Worm (Caenorhabditis elegans) whole organism, L1 larva: ENCODE results near the gene clec-183.

Experiments used
- ama-1 ChIP-seq: fragments of 150-350 bp; optimal IDR thresholded peaks from 2 replicates; lab custom pipeline; 2014
- nhr-47 ChIP-seq: sonication (generic microtip); optimal IDR thresholded peaks from 2 replicates; lab custom pipeline; 2016; ENCODE audit warnings: mild to moderate bottlenecking, missing genetic modification characterization, moderate library complexity, missing compliant biosample characterization

DNA sequence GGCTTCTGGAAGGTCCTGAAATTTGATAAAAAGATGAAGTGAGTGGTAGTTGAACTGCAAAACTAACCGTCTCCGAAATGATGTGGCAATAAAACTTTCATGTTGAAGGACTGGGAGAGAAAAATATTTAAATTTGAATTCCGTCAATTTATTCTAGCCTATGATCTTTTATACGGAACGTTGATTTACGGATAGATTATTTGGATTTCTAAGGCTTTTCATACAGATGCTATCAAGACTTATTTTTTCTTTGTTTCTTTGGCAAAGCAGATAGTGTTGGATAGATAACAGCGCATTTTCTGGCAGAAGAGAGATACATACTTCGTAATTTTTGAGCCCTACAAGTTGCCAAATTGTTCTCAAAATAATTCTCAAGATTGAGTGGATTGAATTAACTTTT lies 23.8 kb upstream of the clec-183 start, which contains the start of gene F49C12.4:
- no peak for TF ChIP-seq nhr-47 (tag; lab: Kevin White, UChicago)
- no peak for TF ChIP-seq ama-1 (lab: Kevin White, UChicago)
